Worm (Caenorhabditis elegans): ENCODE measurements around the gene gpa-5.

gpa-5 gene

DNA sequence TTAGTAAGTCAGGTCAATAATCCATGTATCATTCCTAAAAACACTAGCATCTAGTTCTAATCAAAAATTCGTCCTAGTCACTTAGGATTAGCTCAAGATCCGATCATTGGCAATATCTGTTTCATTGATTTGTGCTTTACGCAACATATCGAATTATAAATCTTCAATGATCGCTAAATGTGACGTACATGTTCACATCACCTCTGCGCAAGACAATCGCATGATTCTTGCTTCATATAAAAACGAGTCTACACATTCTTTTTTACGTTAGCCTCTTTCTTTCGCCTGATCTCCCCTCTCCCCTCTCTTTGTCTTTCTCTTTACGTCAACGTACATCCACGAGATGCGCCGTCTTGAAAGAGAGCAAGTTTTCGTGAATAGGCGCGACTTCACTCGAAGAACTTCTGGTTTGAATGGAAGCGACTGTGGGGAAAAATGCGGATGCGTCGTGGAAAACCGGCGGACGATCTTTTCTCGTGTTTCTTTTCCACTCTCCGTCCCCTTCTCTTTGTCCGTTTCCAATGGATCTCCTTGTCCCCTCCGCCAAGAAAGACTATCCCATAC lies 4.5 kb downstream of the gpa-5 start:
- TF ChIP-seq crh-2 (tag; optimal IDR thresholded peaks at IDR 0.05) (no peak), unc-55 (GFP tag; optimal IDR thresholded peaks at IDR 0.05) (no peak), nhr-25 (tag; optimal IDR thresholded peaks at IDR 0.05) (peak; percentile 31), ztf-11 (tag; optimal IDR thresholded peaks at IDR 0.05) (no peak), F13H6.1 (tag; optimal IDR thresholded peaks at IDR 0.05) (no peak), mdl-1 (tag; optimal IDR thresholded peaks at IDR 0.05) (peak in 1 of 2 experiments; percentile 12), nhr-21 (tag; optimal IDR thresholded peaks at IDR 0.05) (peak; percentile 64), nhr-6 (tag; optimal IDR thresholded peaks at IDR 0.05) (no peak), sem-4 (tag; optimal IDR thresholded peaks at IDR 0.05) (peak; percentile 23), nhr-237 (tag; optimal IDR thresholded peaks at IDR 0.05) (no peak), sma-3 (GFP tag; optimal IDR thresholded peaks at IDR 0.05) (no peak)

- no peak for TF ChIP-seq ceh-82 (tag; optimal IDR thresholded peaks at IDR 0.05)
- no peak for TF ChIP-seq lsy-2 (tag; optimal IDR thresholded peaks at IDR 0.05)
- TF ChIP-seq gmeb-1 (tag; optimal IDR thresholded peaks at IDR 0.05): no peak
- TF ChIP-seq nhr-23 (tag; optimal IDR thresholded peaks at IDR 0.05): no peak
- TF ChIP-seq nhr-77 (tag; optimal IDR thresholded peaks at IDR 0.05): no peak
Observed at ce11 chrX:2114171-2114570, 6.7 kb downstream of the gpa-5 start.

ce11 chrX:2113004-2113403 lies 7.9 kb downstream of the gpa-5 start, which contains the start of gene bus-5:
Gene bus-5 (minus strand): TSS chrX:2113104.
- TF ChIP-seq peb-1 (tag; optimal IDR thresholded peaks at IDR 0.05) (no peak), ama-1 (optimal IDR thresholded peaks at IDR 0.05) (no peak), dmd-4 (tag; optimal IDR thresholded peaks at IDR 0.05) (no peak), crh-2 (tag; optimal IDR thresholded peaks at IDR 0.05) (no peak), Y55F3AM.14 (GFP tag; optimal IDR thresholded peaks at IDR 0.05) (no peak), lin-39 (tag; optimal IDR thresholded peaks at IDR 0.05) (no peak), sem-4 (tag; optimal IDR thresholded peaks at IDR 0.05) (no peak), mbf-1 (tag; optimal IDR thresholded peaks at IDR 0.05) (no peak), mdl-1 (tag; optimal IDR thresholded peaks at IDR 0.05) (no peak), nhr-25 (tag; optimal IDR thresholded peaks at IDR 0.05) (no peak), snpc-4 (tag; optimal IDR thresholded peaks at IDR 0.05) (no peak), elt-3 (tag; optimal IDR thresholded peaks at IDR 0.05) (no peak), unc-55 (GFP tag; optimal IDR thresholded peaks at IDR 0.05) (no peak), nhr-11 (tag; optimal IDR thresholded peaks at IDR 0.05) (no peak), fos-1 (tag; optimal IDR thresholded peaks at IDR 0.05) (no peak), ceh-16 (tag; optimal IDR thresholded peaks at IDR 0.05) (no peak), nhr-10 (tag; optimal IDR thresholded peaks at IDR 0.05) (no peak)

- no peak for TF ChIP-seq ztf-4 (tag; optimal IDR thresholded peaks at IDR 0.05)
- TF ChIP-seq unc-62 (GFP tag; optimal IDR thresholded peaks at IDR 0.05): no peak
- TF ChIP-seq lsy-2 (tag; optimal IDR thresholded peaks at IDR 0.05): no peak
- no peak for TF ChIP-seq zag-1 (tag; optimal IDR thresholded peaks at IDR 0.05)
- no peak for TF ChIP-seq ztf-1 (GFP tag; conservative IDR thresholded peaks at IDR 0.05)
- TF ChIP-seq alr-1 (tag; optimal IDR thresholded peaks at IDR 0.05): no peak
- no peak for TF ChIP-seq gmeb-1 (tag; optimal IDR thresholded peaks at IDR 0.05)
- no peak for TF ChIP-seq dmd-4 (tag; optimal IDR thresholded peaks at IDR 0.05)
- no peak for TF ChIP-seq nhr-237 (tag; optimal IDR thresholded peaks at IDR 0.05)
- no peak for TF ChIP-seq elt-1 (tag; optimal IDR thresholded peaks at IDR 0.05)
- TF ChIP-seq unc-39 (tag; optimal IDR thresholded peaks at IDR 0.05): no peak
- no peak for TF ChIP-seq F13H6.1 (tag; optimal IDR thresholded peaks at IDR 0.05)
- no peak for TF ChIP-seq elt-3 (tag; optimal IDR thresholded peaks at IDR 0.05)
- no peak for TF ChIP-seq ceh-16 (tag; optimal IDR thresholded peaks at IDR 0.05)
Observed at ce11 chrX:2110603-2111327, 10.1 kb downstream of the gpa-5 start.

DNA sequence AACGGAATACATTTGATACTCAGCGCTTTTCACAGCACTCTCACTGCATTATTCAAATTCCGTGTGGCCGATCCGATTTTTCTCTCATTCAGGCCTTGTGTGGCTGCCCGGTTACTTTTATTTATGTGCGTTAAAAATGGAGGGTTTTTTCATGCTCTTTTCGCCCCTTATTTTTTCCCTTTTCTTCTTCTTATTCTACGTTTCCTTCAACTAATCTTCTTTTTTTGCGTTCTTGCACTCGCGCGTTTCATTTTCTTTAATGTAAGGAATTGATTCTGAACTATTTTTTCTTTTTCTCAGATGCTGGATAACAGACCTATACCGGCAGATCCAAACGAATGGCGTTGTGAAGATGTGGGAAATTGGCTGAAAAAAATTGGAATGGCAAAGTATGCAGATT lies 12.2 kb downstream of the gpa-5 start, which contains the start of gene F53B1.2:
F53B1.2 (plus strand) TSS at position 301 of the 400 bp plus-strand sequence.
- no peak for TF ChIP-seq gmeb-1 (tag; optimal IDR thresholded peaks at IDR 0.05)
- no peak for TF ChIP-seq snpc-4 (tag; optimal IDR thresholded peaks at IDR 0.05)
- TF ChIP-seq nhr-10 (tag; optimal IDR thresholded peaks at IDR 0.05): no peak
- TF ChIP-seq blmp-1 (tag; optimal IDR thresholded peaks at IDR 0.05; ENCODE audit: insufficient read depth): no peak
- no peak for TF ChIP-seq nhr-6 (tag; optimal IDR thresholded peaks at IDR 0.05)
- TF ChIP-seq ztf-4 (tag; optimal IDR thresholded peaks at IDR 0.05): no peak
- TF ChIP-seq R02D3.7 (tag; optimal IDR thresholded peaks at IDR 0.05): no peak
- TF ChIP-seq mab-5 (tag; optimal IDR thresholded peaks at IDR 0.05): no peak
- no peak for TF ChIP-seq nhr-21 (tag; optimal IDR thresholded peaks at IDR 0.05)
- no peak for TF ChIP-seq nhr-23 (tag; optimal IDR thresholded peaks at IDR 0.05)
- no peak for TF ChIP-seq alr-1 (tag; optimal IDR thresholded peaks at IDR 0.05)
- no peak for TF ChIP-seq unc-55 (GFP tag; optimal IDR thresholded peaks at IDR 0.05)
- no peak for TF ChIP-seq sma-3 (GFP tag; optimal IDR thresholded peaks at IDR 0.05)
- TF ChIP-seq crh-2 (tag; optimal IDR thresholded peaks at IDR 0.05): no peak
- TF ChIP-seq C34F6.9 (tag; optimal IDR thresholded peaks at IDR 0.05): no peak
- TF ChIP-seq lin-39 (tag; optimal IDR thresholded peaks at IDR 0.05): no peak
- TF ChIP-seq lsy-2 (tag; optimal IDR thresholded peaks at IDR 0.05): no peak

Measured in whole organism, L2 larva.